Worm (Caenorhabditis elegans): ENCODE results near the gene iff-2.

ce11 chrII:8599214-8599613 is 38.0 kb upstream of the iff-2 start, which contains the start of gene F28C6.5:
- TF ChIP-seq unc-62 (GFP tag; optimal IDR thresholded peaks at IDR 0.05 in 1 of 2) (no peak), unc-62 (tag; optimal IDR thresholded peaks at IDR 0.05) (no peak), mdt-29 (GFP tag; IDR thresholded peaks at IDR 0.05) (no peak), dmd-8 (GFP tag; IDR thresholded peaks at IDR 0.05) (no peak), lin-39 (tag; optimal IDR thresholded peaks at IDR 0.05) (no peak), pha-4 (GFP tag; IDR thresholded peaks at IDR 0.05) (no peak), pha-4 (tag; optimal IDR thresholded peaks at IDR 0.05) (no peak), ztf-11 (tag; optimal IDR thresholded peaks at IDR 0.05) (no peak)
